Worm (Caenorhabditis elegans) whole organism, L3 larva: ENCODE measurements around the gene D1025.10.
"Not testable (repeated sequence)": the region's sequence is repeated elsewhere in the genome, so short reads cannot be mapped to it uniquely, and the experiment has no call there.

Source experiments
- R02D3.7 ChIP-seq: fragments of 150-350 bp; optimal IDR thresholded peaks from 2 replicates; lab custom pipeline; 2014; ENCODE audit warnings: missing biosample characterization, missing genetic modification characterization
- aly-2 ChIP-seq: fragments of 150-350 bp; optimal IDR thresholded peaks from 2 replicates; lab custom pipeline; 2014; ENCODE audit warnings: missing biosample characterization, missing genetic modification characterization
- ama-1 ChIP-seq: fragments of 150-350 bp; optimal IDR thresholded peaks from 2 replicates; lab custom pipeline; 2018
- ceh-16 ChIP-seq: sonication (generic microtip); optimal IDR thresholded peaks from 2 replicates; lab custom pipeline; 2017; ENCODE audit warnings: missing biosample characterization, missing genetic modification characterization
- ceh-28 ChIP-seq: fragments of 150-350 bp; optimal IDR thresholded peaks from 2 replicates; lab custom pipeline; 2014; ENCODE audit warnings: missing biosample characterization, missing genetic modification reagents, missing genetic modification characterization
- ceh-82 ChIP-seq: fragments of 150-350 bp; optimal IDR thresholded peaks from 2 replicates; lab custom pipeline; 2014; ENCODE audit warnings: missing biosample characterization, missing genetic modification characterization
- ceh-9 ChIP-seq: sonication (generic microtip); optimal IDR thresholded peaks from 2 replicates; lab custom pipeline; 2018; ENCODE audit warnings: missing biosample characterization, missing genetic modification characterization
- daf-12 ChIP-seq: fragments of 150-350 bp; optimal IDR thresholded peaks from 2 replicates; lab custom pipeline; 2014; ENCODE audit warnings: missing biosample characterization, missing genetic modification reagents, missing genetic modification characterization
- egl-27 ChIP-seq: sonication (generic microtip); optimal IDR thresholded peaks from 4 replicates; lab custom pipeline; 2017; ENCODE audit warnings: missing biosample characterization, missing genetic modification reagents, missing genetic modification characterization
- egl-5 ChIP-seq: fragments of 150-350 bp; optimal IDR thresholded peaks from 2 replicates; lab custom pipeline; 2017; ENCODE audit warnings: missing biosample characterization, missing genetic modification reagents, missing genetic modification characterization, inconsistent platforms
- elt-1 ChIP-seq: fragments of 150-350 bp; optimal IDR thresholded peaks from 2 replicates; lab custom pipeline; 2014; ENCODE audit warnings: missing biosample characterization, missing genetic modification characterization
- elt-2 ChIP-seq: sonication (generic microtip); optimal IDR thresholded peaks from 2 replicates; lab custom pipeline; 2016; ENCODE audit warnings: missing genetic modification reagents, mild to moderate bottlenecking, missing genetic modification characterization, missing compliant biosample characterization
- elt-3 ChIP-seq, 3 experiments: fragments of 150-350 bp in 1 of 3; sonication (generic microtip) in 2 of 3; optimal IDR thresholded peaks; 2 replicates in 2 of 3; 4 replicates in 1 of 3; lab custom pipeline; 2014 to 2017; ENCODE audit warnings: missing biosample characterization in 3 of 3, missing genetic modification characterization in 3 of 3
- eor-1 ChIP-seq, 2 experiments: fragments of 150-350 bp; optimal IDR thresholded peaks; 2 replicates each; lab custom pipeline; 2014 to 2018; ENCODE audit warnings: missing biosample characterization in 2 of 2, missing genetic modification characterization in 2 of 2
- fkh-10 ChIP-seq: sonication (generic microtip); optimal IDR thresholded peaks from 2 replicates; lab custom pipeline; 2017; ENCODE audit warnings: missing biosample characterization, missing genetic modification reagents, missing genetic modification characterization
- fkh-2 ChIP-seq: fragments of 150-350 bp; optimal IDR thresholded peaks from 2 replicates; lab custom pipeline; 2014; ENCODE audit warnings: missing biosample characterization, missing genetic modification reagents, missing genetic modification characterization
- fos-1 ChIP-seq: fragments of 150-350 bp; optimal IDR thresholded peaks from 2 replicates; lab custom pipeline; 2014; ENCODE audit warnings: missing biosample characterization, missing genetic modification characterization
- hmg-11 ChIP-seq: sonication (generic microtip); optimal IDR thresholded peaks from 2 replicates; lab custom pipeline; 2016; ENCODE audit warnings: missing genetic modification characterization, missing compliant biosample characterization
- jun-1 ChIP-seq: fragments of 150-350 bp; optimal IDR thresholded peaks from 2 replicates; lab custom pipeline; 2014; ENCODE audit warnings: missing biosample characterization, missing genetic modification reagents, missing genetic modification characterization
- lin-39 ChIP-seq: fragments of 150-350 bp; optimal IDR thresholded peaks from 2 replicates; lab custom pipeline; 2018; ENCODE audit warnings: missing biosample characterization, missing genetic modification reagents, missing genetic modification characterization
- lsy-12 ChIP-seq: sonication (generic microtip); optimal IDR thresholded peaks from 2 replicates; lab custom pipeline; 2016; ENCODE audit warnings: mild to moderate bottlenecking, missing genetic modification characterization, missing compliant biosample characterization
- mdl-1 ChIP-seq: fragments of 150-350 bp; optimal IDR thresholded peaks from 2 replicates; lab custom pipeline; 2014; ENCODE audit warnings: missing biosample characterization, missing genetic modification characterization
- nhr-11 ChIP-seq: fragments of 150-350 bp; optimal IDR thresholded peaks from 2 replicates; lab custom pipeline; 2014; ENCODE audit warnings: missing biosample characterization, missing genetic modification characterization
- nhr-12 ChIP-seq: fragments of 150-350 bp; optimal IDR thresholded peaks from 2 replicates; lab custom pipeline; 2014; ENCODE audit warnings: missing biosample characterization, missing genetic modification characterization
- nhr-237 ChIP-seq: fragments of 150-350 bp; optimal IDR thresholded peaks from 2 replicates; lab custom pipeline; 2014; ENCODE audit warnings: missing biosample characterization, missing genetic modification characterization
- nhr-28 ChIP-seq: fragments of 150-350 bp; optimal IDR thresholded peaks from 2 replicates; lab custom pipeline; 2014; ENCODE audit warnings: missing biosample characterization, missing genetic modification characterization
- nhr-43 ChIP-seq: sonication (generic microtip); optimal IDR thresholded peaks from 2 replicates; lab custom pipeline; 2016; ENCODE audit warnings: mild to moderate bottlenecking, missing genetic modification characterization, missing compliant biosample characterization; ENCODE audit not compliant: poor library complexity, severe bottlenecking
- nhr-76 ChIP-seq: fragments of 150-350 bp; sonication (generic microtip); optimal IDR thresholded peaks from 5 replicates; lab custom pipeline; 2014; ENCODE audit warnings: missing biosample characterization, missing genetic modification characterization
- nhr-77 ChIP-seq: fragments of 150-350 bp; optimal IDR thresholded peaks from 2 replicates; lab custom pipeline; 2014; ENCODE audit warnings: missing biosample characterization, missing genetic modification characterization
- pha-4 ChIP-seq: fragments of 150-350 bp; optimal IDR thresholded peaks from 2 replicates; lab custom pipeline; 2014; ENCODE audit warnings: missing biosample characterization, missing genetic modification reagents, missing genetic modification characterization
- pqm-1 ChIP-seq: fragments of 150-350 bp; optimal IDR thresholded peaks from 2 replicates; lab custom pipeline; 2017; ENCODE audit warnings: missing biosample characterization, missing genetic modification characterization, inconsistent platforms
- sea-2 ChIP-seq: fragments of 150-350 bp; sonication (generic microtip); optimal IDR thresholded peaks from 4 replicates; lab custom pipeline; 2014; ENCODE audit warnings: missing biosample characterization, missing genetic modification reagents, missing genetic modification characterization
- skn-1 ChIP-seq: fragments of 150-350 bp; optimal IDR thresholded peaks from 2 replicates; lab custom pipeline; 2014; ENCODE audit warnings: missing biosample characterization, missing genetic modification characterization
- snpc-4 ChIP-seq: fragments of 150-350 bp; optimal IDR thresholded peaks from 2 replicates; lab custom pipeline; 2014; ENCODE audit warnings: missing biosample characterization, missing genetic modification characterization
- tbx-2 ChIP-seq: sonication (generic microtip); optimal IDR thresholded peaks from 2 replicates; lab custom pipeline; 2016; ENCODE audit warnings: mild to moderate bottlenecking, missing genetic modification characterization, missing compliant biosample characterization
- unc-39 ChIP-seq: sonication (generic microtip); optimal IDR thresholded peaks from 4 replicates; lab custom pipeline; 2017; ENCODE audit warnings: missing biosample characterization, missing genetic modification characterization
- unc-62 ChIP-seq: fragments of 150-350 bp; sonication (generic microtip); optimal IDR thresholded peaks from 4 replicates; lab custom pipeline; 2014; ENCODE audit warnings: missing biosample characterization, missing genetic modification reagents, missing genetic modification characterization
- ztf-11 ChIP-seq: fragments of 150-350 bp; optimal IDR thresholded peaks from 2 replicates; lab custom pipeline; 2014; ENCODE audit warnings: missing biosample characterization, missing genetic modification characterization
- ztf-4 ChIP-seq: fragments of 150-350 bp; optimal IDR thresholded peaks from 2 replicates; lab custom pipeline; 2014; ENCODE audit warnings: missing biosample characterization, missing genetic modification characterization

The D1025.10 gene

DNA sequence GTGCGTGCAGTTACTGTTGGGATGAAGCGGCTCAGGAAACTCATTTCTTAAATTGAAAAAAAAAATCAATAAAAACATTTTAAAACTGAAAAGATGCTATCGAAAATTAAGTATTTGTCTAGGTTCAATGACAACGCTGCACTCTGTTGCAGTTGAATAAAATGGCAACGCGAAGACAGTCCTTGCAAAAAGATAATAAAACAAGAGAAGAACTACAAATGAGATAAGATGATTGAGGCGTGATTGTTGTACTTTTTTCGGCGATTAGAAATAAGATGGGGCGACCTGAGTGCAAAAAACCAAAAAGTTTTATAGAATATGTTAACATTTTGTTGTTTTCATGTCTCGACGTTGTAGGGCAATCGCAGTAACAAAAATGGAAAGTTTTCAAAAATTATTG, 1.6 kb upstream of the D1025.10 start, which contains the start of gene gcsh-1:
Gene gcsh-1 (minus strand): TSS at position 46 of the 400 bp plus-strand sequence.
- TF ChIP-seq elt-2 (tag; lab: Kevin White, UChicago) (peak; percentile 62), pqm-1 (tag; lab: Kevin White, UChicago) (peak; percentile 45), pha-4 (tag; lab: Kevin White, UChicago) (no peak)
- TF ChIP-seq, all 47 proteins: peak for 2

DNA sequence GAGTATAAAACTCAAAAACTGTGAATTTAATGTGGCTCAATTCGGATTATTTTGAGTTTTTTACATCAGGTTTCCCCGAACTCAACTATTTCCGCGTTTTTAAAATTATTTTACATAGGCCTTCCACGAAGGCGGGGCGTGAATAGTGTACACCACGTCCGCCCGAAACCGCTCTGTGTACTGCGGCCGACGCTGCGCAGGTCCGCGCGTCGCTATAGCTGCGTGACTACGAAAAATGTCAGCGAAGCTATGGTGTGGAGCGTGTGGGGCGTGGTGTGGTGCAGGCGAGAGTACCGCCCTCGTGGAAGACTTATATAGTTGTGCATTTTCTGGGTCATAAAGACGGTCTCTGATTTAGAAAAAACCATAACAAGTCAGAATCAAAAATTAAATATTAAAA, 1.2 kb downstream of the D1025.10 start:
- TF ChIP-seq snpc-4 (tag; lab: Kevin White, UChicago) (peak; percentile 19), ceh-9 (tag; lab: Kevin White, UChicago) (no peak)

DNA sequence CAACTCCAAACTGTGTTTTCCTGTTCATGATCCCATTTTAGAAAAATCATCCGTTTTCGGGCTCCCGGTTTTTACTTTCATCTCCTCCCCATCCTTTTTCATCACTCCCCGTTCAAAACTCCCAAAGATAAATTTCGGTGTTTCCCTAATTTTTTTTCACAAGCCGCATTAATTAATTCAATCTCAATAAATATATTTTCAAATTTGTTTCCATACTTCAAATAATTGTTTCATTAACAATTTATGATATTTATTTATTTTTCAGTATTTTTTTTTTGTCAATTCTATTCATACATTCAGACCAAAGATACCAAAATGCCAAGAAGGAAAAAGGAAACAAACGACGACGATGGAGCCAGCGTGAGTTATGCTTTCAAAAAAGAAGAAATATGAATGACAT, 3.8 kb downstream of the D1025.10 start, which contains the start of gene D1025.1:
Gene D1025.1 (plus strand): TSS at position 301 of the 400 bp plus-strand sequence.
- TF ChIP-seq fkh-2 (tag; lab: Kevin White, UChicago), result no peak
- TF ChIP-seq hmg-11 (tag; lab: Kevin White, UChicago), result no peak
- TF ChIP-seq pqm-1 (tag; lab: Kevin White, UChicago), result no peak
- TF ChIP-seq ceh-9 (tag; lab: Kevin White, UChicago), result no peak
- no peak for TF ChIP-seq ztf-11 (tag; lab: Kevin White, UChicago)
- TF ChIP-seq ceh-16 (tag; lab: Kevin White, UChicago), result no peak
- no peak for TF ChIP-seq R02D3.7
- TF ChIP-seq daf-12 (tag; lab: Kevin White, UChicago), result no peak
- no peak for TF ChIP-seq jun-1
- TF ChIP-seq lsy-12 (tag; lab: Kevin White, UChicago), result no peak
- TF ChIP-seq nhr-11, result no peak
- TF ChIP-seq pha-4 (tag; lab: Kevin White, UChicago), result no peak
- no peak for TF ChIP-seq sea-2 (GFP tag; lab: Kevin White, UChicago)
- TF ChIP-seq elt-2 (tag; lab: Kevin White, UChicago), result no peak

DNA sequence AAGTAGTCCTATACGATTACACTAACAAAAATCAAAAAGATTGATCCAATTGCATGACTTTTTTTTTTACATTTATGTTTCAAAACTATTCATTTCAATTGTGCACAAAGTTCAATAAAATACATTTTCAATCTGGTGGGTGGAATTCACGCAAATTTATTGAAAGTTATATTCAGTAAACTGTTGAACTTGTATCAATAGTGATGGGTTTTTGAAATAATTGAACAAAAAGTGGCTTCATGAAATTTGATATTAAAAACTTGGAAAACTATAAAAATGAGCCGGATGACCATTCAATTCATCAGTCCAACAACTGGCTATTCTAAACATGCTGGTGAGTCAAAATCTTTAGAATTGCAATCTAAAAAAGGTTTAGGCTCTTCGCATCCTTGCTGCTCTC, 6.6 kb downstream of the D1025.10 start, which contains the start of gene nspc-16:
Gene nspc-16 (plus strand): TSS at position 301 of the 400 bp plus-strand sequence.
- TF ChIP-seq tbx-2 (tag; lab: Kevin White, UChicago) (no peak), eor-1 (tag; optimal IDR thresholded peaks at IDR 0.05; lab: Kevin White, UChicago) (no peak), aly-2 (tag; lab: Kevin White, UChicago) (no peak), nhr-237 (no peak), unc-62 (no peak), sea-2 (GFP tag; lab: Kevin White, UChicago) (no peak), pqm-1 (tag; lab: Kevin White, UChicago) (no peak), ceh-82 (tag; lab: Kevin White, UChicago) (no peak), fkh-2 (tag; lab: Kevin White, UChicago) (no peak), ceh-28 (tag; lab: Kevin White, UChicago) (no peak), fkh-10 (GFP tag; lab: Kevin White, UChicago) (no peak), nhr-28 (tag; lab: Kevin White, UChicago) (no peak), snpc-4 (tag; lab: Kevin White, UChicago) (no peak), ztf-4 (no peak)
- TF ChIP-seq, all 47 proteins: peak for 0

DNA sequence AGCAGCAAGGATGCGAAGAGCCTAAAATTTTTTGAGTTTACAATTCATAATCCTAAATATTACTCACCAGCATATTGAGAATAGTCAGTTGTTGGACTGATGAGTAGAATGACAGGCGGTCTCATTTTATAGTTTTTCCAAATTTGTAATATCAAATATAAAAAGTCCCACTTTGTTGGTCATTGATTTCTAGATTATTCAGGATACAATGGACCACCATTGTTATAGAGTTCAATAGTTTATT, 8.3 kb downstream of the D1025.10 start, which contains the start of gene nspc-17:
Gene nspc-17 (minus strand): TSS at position 101 of the 244 bp plus-strand sequence.
- not testable (repeated sequence) for TF ChIP-seq pha-4 (tag; lab: Kevin White, UChicago); R02D3.7; fkh-2 (tag; lab: Kevin White, UChicago)

DNA sequence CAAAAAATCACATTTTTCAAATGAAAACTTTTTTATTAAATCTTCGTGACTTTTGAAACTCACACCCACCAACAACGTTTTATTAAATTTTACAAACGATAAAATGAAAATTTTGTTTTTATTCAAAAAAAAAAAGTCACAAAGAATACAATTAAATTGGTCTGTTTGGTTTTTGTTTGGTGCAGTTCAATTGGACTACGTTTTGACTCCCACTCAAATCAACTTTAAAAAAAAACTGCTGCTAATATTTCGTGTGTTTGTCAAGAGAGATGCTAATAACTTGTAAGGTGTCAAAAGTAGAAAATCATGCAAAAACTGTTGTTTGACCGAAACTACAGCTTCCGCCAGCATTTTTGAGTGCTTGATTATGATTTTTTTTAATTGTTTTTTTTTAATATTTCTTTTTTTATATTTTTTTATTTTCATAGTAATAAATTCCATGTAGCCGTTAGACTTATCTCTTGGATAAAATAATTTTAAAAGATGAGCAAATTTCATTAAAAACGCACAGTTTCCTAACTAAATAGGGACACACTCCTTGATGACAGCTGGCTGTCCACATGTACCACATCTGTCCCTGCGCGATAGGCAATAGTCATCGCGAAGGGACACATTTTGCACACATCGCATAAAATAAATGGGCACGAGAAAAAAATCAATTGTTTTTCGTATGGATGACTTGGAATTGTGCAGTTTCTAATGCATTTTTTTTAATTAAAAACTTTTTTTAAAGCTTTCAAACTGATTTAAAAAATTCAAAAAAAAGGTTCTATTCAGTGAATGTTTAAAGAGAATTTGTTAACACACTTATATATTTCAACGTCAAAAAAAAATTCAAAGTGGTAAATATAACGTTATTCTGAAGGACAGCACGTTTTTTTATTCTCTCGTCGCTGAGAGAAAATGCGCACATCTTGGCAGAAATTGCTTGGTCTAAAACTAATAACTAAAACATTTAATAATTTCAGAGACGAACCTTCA, 9.0 kb downstream of the D1025.10 start:
- TF ChIP-seq lin-39 (tag; lab: Kevin White, UChicago) (peak; percentile 100), mdl-1 (peak; percentile 90), jun-1 (peak; percentile 100), eor-1 (tag; optimal IDR thresholded peaks at IDR 0.05; lab: Kevin White, UChicago) (peak in 1 of 2 experiments; percentile 86), nhr-12 (tag; lab: Kevin White, UChicago) (peak; percentile 38), egl-5 (tag; lab: Kevin White, UChicago) (peak; percentile 100), nhr-237 (peak; percentile 87), egl-27 (tag; lab: Kevin White, UChicago) (peak; percentile 98), nhr-77 (tag; lab: Kevin White, UChicago) (peak; percentile 99), fkh-10 (GFP tag; lab: Kevin White, UChicago) (peak; percentile 97), skn-1 (tag; lab: Kevin White, UChicago) (peak; percentile 99), lsy-12 (tag; lab: Kevin White, UChicago) (peak; percentile 97), unc-39 (peak; percentile 25), elt-1 (tag; lab: Kevin White, UChicago) (peak; percentile 73), ztf-11 (tag; lab: Kevin White, UChicago) (peak; percentile 74), fos-1 (tag; lab: Kevin White, UChicago) (peak; percentile 99), ama-1 (lab: Kevin White, UChicago) (peak; percentile 73), nhr-76 (tag; lab: Kevin White, UChicago) (peak; percentile 89), nhr-43 (peak; percentile 99), tbx-2 (tag; lab: Kevin White, UChicago) (peak; percentile 99), elt-3 (tag; optimal IDR thresholded peaks at IDR 0.05; lab: Kevin White, UChicago) (peak; percentile 67 to 99 (median 79)), fkh-2 (tag; lab: Kevin White, UChicago) (peak; percentile 84)
